Worm (Caenorhabditis elegans): ENCODE results near the gene rab-33.

ce11 chrIII:10474945-10475344 is 28.7 kb downstream of the rab-33 start, which contains the start of gene D2045.9:
- TF ChIP-seq ref-1 (GFP tag; conservative IDR thresholded peaks at IDR 0.05) (no peak), T22C8.4 (GFP tag; IDR thresholded peaks at IDR 0.05) (no peak), ztf-23 (GFP tag; IDR thresholded peaks at IDR 0.05) (no peak), ztf-29 (GFP tag; IDR thresholded peaks at IDR 0.05) (no peak), flt-1 (GFP tag; IDR thresholded peaks at IDR 0.05) (no peak)

Data from whole organism, midembryonic.